Worm (Caenorhabditis elegans) whole organism, L4 larva: ENCODE data around the gene ZK218.5.

Experiments
- F49E8.2 ChIP-seq: sonication (generic microtip); optimal IDR thresholded peaks from 2 replicates; lab custom pipeline; 2016; ENCODE audit warnings: missing compliant biosample characterization, mild to moderate bottlenecking, missing genetic modification characterization, borderline replicate concordance
- R02D3.7 ChIP-seq: fragments of 150-350 bp; sonication (generic microtip); optimal IDR thresholded peaks from 3 replicates; lab custom pipeline; 2014; ENCODE audit warnings: missing biosample characterization, missing genetic modification characterization
- aha-1 ChIP-seq: fragments of 150-350 bp; peaks from one replicate; lab custom pipeline; 2014; ENCODE audit warnings: missing biosample characterization, missing genetic modification characterization
- aly-2 ChIP-seq: sonication (generic microtip); optimal IDR thresholded peaks from 2 replicates; lab custom pipeline; 2018; ENCODE audit warnings: missing biosample characterization, missing genetic modification characterization
- attf-4 ChIP-seq: sonication (generic microtip); optimal IDR thresholded peaks from 3 replicates; lab custom pipeline; 2017; ENCODE audit warnings: missing biosample characterization, missing genetic modification characterization
- ceh-28 ChIP-seq: fragments of 150-350 bp; optimal IDR thresholded peaks from 2 replicates; lab custom pipeline; 2014; ENCODE audit warnings: missing biosample characterization, missing genetic modification reagents, missing genetic modification characterization
- ces-1 ChIP-seq: fragments of 150-350 bp; sonication (generic microtip); optimal IDR thresholded peaks from 4 replicates; lab custom pipeline; 2014; ENCODE audit warnings: missing biosample characterization, missing genetic modification reagents, missing genetic modification characterization
- cey-2 ChIP-seq: sonication (generic microtip); optimal IDR thresholded peaks from 3 replicates; lab custom pipeline; 2017; ENCODE audit warnings: missing genetic modification characterization, mild to moderate bottlenecking, missing compliant biosample characterization, antibody characterized with exemption, borderline replicate concordance; ENCODE audit not compliant: insufficient read depth
- ctbp-1 ChIP-seq: fragments of 200-800 bp; sonication (Bioruptor generic); IDR thresholded peaks from 2 replicates; pipeline ENCODE4 v1.3.6; 2022; ENCODE audit warnings: missing genetic modification reagents, missing genetic modification characterization, missing compliant biosample characterization
- daf-12 ChIP-seq: fragments of 150-350 bp; optimal IDR thresholded peaks from 2 replicates; lab custom pipeline; 2014; ENCODE audit warnings: missing biosample characterization, missing genetic modification reagents, missing genetic modification characterization
- daf-8 ChIP-seq: fragments of 200-800 bp; sonication (Bioruptor generic); IDR thresholded peaks from 2 replicates; pipeline ENCODE4 v1.3.6; 2022; ENCODE audit warnings: missing genetic modification characterization, missing compliant biosample characterization
- dve-1 ChIP-seq: sonication (generic microtip); optimal IDR thresholded peaks from 2 replicates; lab custom pipeline; 2017; ENCODE audit warnings: antibody characterized with exemption, mild to moderate bottlenecking, missing genetic modification characterization, missing compliant biosample characterization; ENCODE audit not compliant: insufficient read depth
- gei-8 ChIP-seq: fragments of 200-800 bp; sonication (Bioruptor generic); optimal IDR thresholded peaks from 2 replicates; lab custom pipeline; 2018; ENCODE audit warnings: mild to moderate bottlenecking, missing genetic modification characterization, missing compliant biosample characterization
- hlh-11 ChIP-seq: fragments of 200-800 bp; sonication (Bioruptor generic); optimal IDR thresholded peaks from 2 replicates; lab custom pipeline; 2018; ENCODE audit warnings: mild to moderate bottlenecking, missing genetic modification characterization, missing compliant biosample characterization
- lir-3 ChIP-seq: sonication (generic microtip); optimal IDR thresholded peaks from 2 replicates; lab custom pipeline; 2016; ENCODE audit warnings: mild to moderate bottlenecking, missing genetic modification characterization, missing compliant biosample characterization
- nhr-237 ChIP-seq: sonication (generic microtip); optimal IDR thresholded peaks from 2 replicates; lab custom pipeline; 2017; ENCODE audit warnings: missing biosample characterization, missing genetic modification characterization
- nhr-28 ChIP-seq: fragments of 150-350 bp; optimal IDR thresholded peaks from 2 replicates; lab custom pipeline; 2014; ENCODE audit warnings: missing biosample characterization, missing genetic modification characterization
- nhr-48 ChIP-seq: sonication (generic microtip); optimal IDR thresholded peaks from 2 replicates; lab custom pipeline; 2016; ENCODE audit warnings: mild to moderate bottlenecking, missing genetic modification characterization, missing compliant biosample characterization
- nhr-6 ChIP-seq: fragments of 150-350 bp; optimal IDR thresholded peaks from 2 replicates; lab custom pipeline; 2014; ENCODE audit warnings: missing biosample characterization, missing genetic modification characterization
- nhr-76 ChIP-seq: fragments of 150-350 bp; optimal IDR thresholded peaks from 2 replicates; lab custom pipeline; 2014; ENCODE audit warnings: missing biosample characterization, missing genetic modification characterization
- saeg-2 ChIP-seq: fragments of 200-800 bp; sonication (Bioruptor generic); IDR thresholded peaks from 2 replicates; pipeline ENCODE4 v1.3.6; 2022; ENCODE audit warnings: missing genetic modification reagents, missing genetic modification characterization, missing compliant biosample characterization
- set-16 ChIP-seq: fragments of 200-800 bp; sonication (Bioruptor generic); IDR thresholded peaks from 2 replicates; pipeline ENCODE4 v1.3.6; 2022; ENCODE audit warnings: missing genetic modification reagents, missing genetic modification characterization, missing compliant biosample characterization
- spr-3 ChIP-seq: fragments of 200-800 bp; sonication (Bioruptor generic); optimal IDR thresholded peaks from 2 replicates; lab custom pipeline; 2018; ENCODE audit warnings: mild to moderate bottlenecking, missing genetic modification characterization, missing compliant biosample characterization
- tra-1 ChIP-seq: fragments of 200-800 bp; sonication (Bioruptor generic); IDR thresholded peaks from 2 replicates; pipeline ENCODE4 v1.3.6; 2022; ENCODE audit warnings: missing genetic modification reagents, missing genetic modification characterization, missing compliant biosample characterization
- zip-11 ChIP-seq: fragments of 200-800 bp; sonication (Bioruptor generic); IDR thresholded peaks from 2 replicates; pipeline ENCODE4 v1.3.6; 2022; ENCODE audit warnings: missing genetic modification characterization, missing compliant biosample characterization

Gene ZK218.5

ce11 chrV:17098669-17099068, 2.3 kb upstream of the ZK218.5 start, which contains the start of the genes ZK218.3 and ZK218.4:
ZK218.3 (minus strand) TSS chrV:17098769.
ZK218.4 (plus strand) TSS chrV:17098854.
- TF ChIP-seq nhr-6 (tag; lab: Kevin White, UChicago) = no peak
- no peak for TF ChIP-seq hlh-11 (tag; lab: Kevin White, UChicago)
- no peak for TF ChIP-seq zip-11 (GFP tag; lab: Robert Waterston, UW)
- no peak for TF ChIP-seq gei-8 (GFP tag; lab: Kevin White, UChicago)
- TF ChIP-seq ces-1 = no peak
- TF ChIP-seq cey-2 (tag; lab: Kevin White, UChicago) = no peak
- no peak for TF ChIP-seq nhr-76
- TF ChIP-seq ceh-28 = no peak
- no peak for TF ChIP-seq daf-8 (GFP tag; lab: Robert Waterston, UW)
- TF ChIP-seq spr-3 (GFP tag; lab: Kevin White, UChicago) = no peak
- TF ChIP-seq aly-2 (tag; lab: Kevin White, UChicago) = no peak

ce11 chrV:17104527-17104926, 3.6 kb downstream of the ZK218.5 start, which contains the start of gene nhr-248:
nhr-248 (minus strand) TSS chrV:17104627.
- TF ChIP-seq gei-8 (GFP tag; lab: Kevin White, UChicago) (no peak), attf-4 (tag; lab: Kevin White, UChicago) (no peak), nhr-28 (tag; lab: Kevin White, UChicago) (no peak)

- no peak for TF ChIP-seq R02D3.7 (tag; lab: Kevin White, UChicago)
- TF ChIP-seq dve-1 (tag; lab: Kevin White, UChicago) = no peak
These were observed 4.6 kb downstream of the ZK218.5 start, which contains the start of gene ZK218.7 for ce11 chrV:17105483-17105882. ZK218.7 (plus strand) TSS chrV:17105783.

DNA sequence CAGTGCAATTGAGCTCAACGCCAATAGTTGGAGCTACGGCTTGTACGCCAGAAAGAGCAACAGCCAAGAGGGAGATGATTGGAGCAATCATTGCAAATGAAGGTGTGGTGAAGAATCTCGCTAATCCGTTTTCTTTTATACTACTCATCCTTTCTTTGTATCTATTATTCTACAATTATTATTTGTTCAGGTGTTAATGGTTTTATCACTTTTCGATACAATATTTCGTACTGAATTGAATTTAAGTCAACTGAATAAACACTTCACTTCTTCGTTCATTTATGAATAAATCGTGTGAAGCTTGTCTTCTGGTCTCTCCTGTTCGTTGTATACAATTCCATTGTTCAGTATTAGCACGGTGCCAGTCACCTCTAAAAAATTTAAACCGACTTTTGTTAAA, 7.4 kb downstream of the ZK218.5 start, which contains the start of gene ZK218.11:
TSS of gene ZK218.11 (minus strand) at position 101 of the 400 bp plus-strand sequence.
- TF ChIP-seq F49E8.2 (no peak), nhr-237 (tag; lab: Kevin White, UChicago) (no peak), lir-3 (tag; lab: Kevin White, UChicago) (no peak), nhr-48 (tag; lab: Kevin White, UChicago) (no peak), spr-3 (GFP tag; lab: Kevin White, UChicago) (no peak), ctbp-1 (no peak), daf-12 (tag; lab: Kevin White, UChicago) (no peak), cey-2 (tag; lab: Kevin White, UChicago) (no peak), saeg-2 (GFP tag; lab: Robert Waterston, UW) (no peak)
- TF ChIP-seq, all 104 proteins: peak for 0

DNA sequence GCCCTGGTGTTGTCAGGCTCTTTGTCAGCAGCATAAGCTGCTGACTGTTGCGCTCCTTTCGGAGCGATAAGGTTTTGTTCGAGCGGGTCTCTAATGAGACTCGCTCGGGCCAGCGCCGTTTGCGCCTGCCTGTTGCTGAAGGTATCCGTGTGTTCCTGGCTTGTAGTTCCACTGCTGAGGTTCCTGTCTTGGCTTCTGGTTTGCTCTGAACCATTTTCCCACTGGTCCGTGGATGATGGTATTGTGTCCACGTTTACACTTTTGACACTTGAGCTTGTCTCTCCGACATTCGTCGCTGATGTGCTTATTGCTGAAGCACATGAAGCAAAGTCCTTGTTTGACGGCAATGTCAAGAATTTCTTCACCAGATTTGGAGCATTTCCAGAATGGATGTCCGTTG, 50.4 kb downstream of the ZK218.5 start:
- TF ChIP-seq tra-1 = no peak
- no peak for TF ChIP-seq R02D3.7 (tag; lab: Kevin White, UChicago)
- TF ChIP-seq set-16 = peak; percentile 47; the same call in 1 of the 2 replicates
- TF ChIP-seq aha-1 (tag; lab: Kevin White, UChicago) = peak; percentile 95
